Worm (Caenorhabditis elegans) whole organism, midembryonic: Measurements from ENCODE around the gene srw-118.

ENCODE experiments used
- cog-1 ChIP-seq: sonication (generic microtip); optimal IDR thresholded peaks from 2 replicates; lab custom pipeline; 2016; ENCODE audit warnings: missing genetic modification characterization, missing compliant biosample characterization
- flt-1 ChIP-seq: fragments of 200-800 bp; sonication (Bioruptor generic); IDR thresholded peaks from 2 replicates; pipeline ENCODE4 v1.3.6; 2022; ENCODE audit warnings: missing genetic modification characterization, missing compliant biosample characterization
- klf-2 ChIP-seq: fragments of 200-800 bp; sonication (Bioruptor generic); conservative IDR thresholded peaks from 2 replicates; pipeline ENCODE4 v1.3.6; 2022; ENCODE audit warnings: missing genetic modification reagents, missing genetic modification characterization, missing compliant biosample characterization
- med-1 ChIP-seq: sonication (generic microtip); optimal IDR thresholded peaks from 2 replicates; lab custom pipeline; 2017; ENCODE audit warnings: missing genetic modification characterization, mild to moderate bottlenecking, missing compliant biosample characterization, antibody characterized with exemption, missing genetic modification reagents; ENCODE audit not compliant: insufficient read depth
- tab-1 ChIP-seq: fragments of 200-800 bp; sonication (Bioruptor generic); IDR thresholded peaks from 2 replicates; pipeline ENCODE4 v1.3.6; 2022; ENCODE audit warnings: missing genetic modification characterization, missing compliant biosample characterization
- ztf-23 ChIP-seq: fragments of 200-800 bp; sonication (Bioruptor generic); IDR thresholded peaks from 2 replicates; pipeline ENCODE4 v1.3.6; 2022; ENCODE audit warnings: missing genetic modification reagents, missing genetic modification characterization, missing compliant biosample characterization
- ztf-29 ChIP-seq: fragments of 200-800 bp; sonication (Bioruptor generic); IDR thresholded peaks from 2 replicates; pipeline ENCODE4 v1.3.6; 2022; ENCODE audit warnings: missing genetic modification reagents, missing genetic modification characterization, missing compliant biosample characterization

DNA sequence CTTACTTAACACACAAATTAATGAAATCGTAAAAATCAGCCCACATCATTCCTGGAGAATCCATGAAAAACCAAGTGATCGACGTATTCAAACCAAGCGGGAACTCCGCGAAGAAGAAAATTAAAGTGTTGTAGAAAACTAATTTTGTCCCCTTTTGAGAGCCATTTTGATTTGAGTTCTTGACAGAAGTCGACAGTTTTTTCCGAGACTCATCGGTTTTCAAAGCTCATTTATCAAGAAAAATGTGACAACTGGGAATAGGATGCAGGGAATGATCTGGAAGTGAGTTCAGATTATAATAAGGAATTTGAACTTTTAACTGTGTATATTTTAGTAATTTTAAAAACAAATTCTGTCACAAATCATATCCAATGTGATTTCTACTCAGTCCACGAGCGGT is 31.5 kb upstream of the srw-118 start, which contains the start of gene srw-135:
- no peak for TF ChIP-seq flt-1
- no peak for TF ChIP-seq tab-1 (GFP tag; lab: Robert Waterston, UW)
- TF ChIP-seq ztf-29 (GFP tag; lab: Robert Waterston, UW): no peak
- no peak for TF ChIP-seq klf-2 (GFP tag; lab: Robert Waterston, UW)
- no peak for TF ChIP-seq med-1
- TF ChIP-seq ztf-23 (GFP tag; lab: Robert Waterston, UW): no peak
- TF ChIP-seq cog-1 (tag; lab: Kevin White, UChicago): no peak
